Fruit fly (Drosophila melanogaster): ENCODE data around the gene CG46311.

DNA sequence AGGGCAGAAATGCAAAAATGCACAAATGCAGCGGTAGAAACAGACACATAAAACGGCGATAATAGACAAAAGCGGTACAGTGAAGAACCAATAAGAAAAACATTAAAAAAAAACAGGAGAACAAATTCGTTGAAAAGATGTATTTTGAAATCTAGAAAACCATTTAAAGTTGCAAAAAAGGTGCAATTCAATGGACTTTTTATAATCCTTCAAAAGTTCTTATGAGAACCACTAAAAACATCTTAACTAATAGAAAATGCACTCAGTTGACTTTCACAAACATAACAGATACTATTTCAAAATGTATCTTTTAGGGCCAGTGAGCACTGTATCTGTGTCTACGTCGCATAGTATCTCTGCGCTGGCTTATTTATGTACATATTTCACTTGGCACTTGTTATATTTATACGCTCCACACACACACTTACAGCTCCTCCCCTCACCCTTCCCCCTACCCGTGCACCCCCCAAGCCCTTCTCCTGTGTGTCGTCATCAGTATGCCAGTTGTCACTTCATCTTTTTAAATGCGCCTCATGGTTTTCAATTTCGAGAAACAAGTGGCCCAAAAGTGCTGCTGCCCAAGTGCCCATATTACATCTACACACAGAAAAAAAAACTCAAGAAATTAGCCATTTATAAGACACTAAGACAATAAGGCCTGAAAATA lies 2.0 kb downstream of the CG46311 start:
- no peak for TF ChIP-seq CG8478 (optimal IDR thresholded peaks at IDR 0.05)
- no peak for TF ChIP-seq CTCF (optimal IDR thresholded peaks at IDR 0.05)

Data from S2 (cell line).